Fruit fly (Drosophila melanogaster) whole organism: ENCODE data around the gene Mlc2.

ENCODE experiments used
- Dll ChIP-seq: fragments of >200 bp; optimal IDR thresholded peaks from 2 replicates; lab custom pipeline; 2017
- EcR ChIP-seq, 2 experiments: fragments of >200 bp; optimal IDR thresholded peaks; 2 replicates each; lab custom pipeline; 2017; ENCODE audit warnings: missing biosample characterization in 2 of 2, missing genetic modification characterization in 2 of 2, missing genetic modification reagents in 2 of 2
- pan ChIP-seq: fragments of >200 bp; optimal IDR thresholded peaks from 2 replicates; lab custom pipeline; 2017
- psq ChIP-seq: fragments of >200 bp; optimal IDR thresholded peaks from 2 replicates; lab custom pipeline; 2017
- usp ChIP-seq: fragments of >200 bp; optimal IDR thresholded peaks from 2 replicates; lab custom pipeline; 2017; ENCODE audit warnings: missing biosample characterization, missing genetic modification characterization, mixed read lengths

- TF ChIP-seq psq = no peak
- TF ChIP-seq Dll (lab: Kevin White, UChicago) = no peak
- TF ChIP-seq usp (GFP tag; lab: Kevin White, UChicago) = no peak
- TF ChIP-seq pan (lab: Kevin White, UChicago) = no peak
- no peak for TF ChIP-seq EcR (GFP tag; optimal IDR thresholded peaks at IDR 0.05; lab: Kevin White, UChicago)
Measured at dm6 chr3R:30134063-30135047, 40.0 kb downstream of the Mlc2 start, which contains the start of gene Tpi.
